Worm (Caenorhabditis elegans) whole organism, L4 larva: Measurements from ENCODE around the gene F07H5.13.

ENCODE experiments used
- F26F4.8 ChIP-seq: fragments of 200-800 bp; sonication (Bioruptor generic); conservative IDR thresholded peaks from 2 replicates; pipeline ENCODE4 v1.3.6; 2022; ENCODE audit warnings: missing genetic modification characterization, missing compliant biosample characterization
- F49E8.2 ChIP-seq: sonication (generic microtip); optimal IDR thresholded peaks from 2 replicates; lab custom pipeline; 2016; ENCODE audit warnings: missing compliant biosample characterization, mild to moderate bottlenecking, missing genetic modification characterization, borderline replicate concordance
- Y48G9A.11 ChIP-seq: fragments of 200-800 bp; sonication (Bioruptor generic); IDR thresholded peaks from 2 replicates; pipeline ENCODE4 v1.3.6; 2022; ENCODE audit warnings: missing genetic modification reagents, missing genetic modification characterization, missing compliant biosample characterization
- Y5F2A.4 ChIP-seq: fragments of 200-800 bp; sonication (Bioruptor generic); optimal IDR thresholded peaks from 2 replicates; lab custom pipeline; 2018; ENCODE audit warnings: mild to moderate bottlenecking, missing genetic modification characterization, missing compliant biosample characterization
- Y75B8A.6 ChIP-seq: fragments of 200-800 bp; sonication (Bioruptor generic); IDR thresholded peaks from 2 replicates; pipeline ENCODE4 v1.3.6; 2022; ENCODE audit warnings: missing genetic modification reagents, missing genetic modification characterization, missing compliant biosample characterization
- ZK337.2 ChIP-seq: fragments of 200-800 bp; sonication (Bioruptor generic); IDR thresholded peaks from 2 replicates; pipeline ENCODE4 v1.3.6; 2022; ENCODE audit warnings: missing genetic modification reagents, missing genetic modification characterization, missing compliant biosample characterization
- ZK546.5 ChIP-seq, 2 experiments: sonication (generic microtip); optimal IDR thresholded peaks; 2 replicates each; lab custom pipeline; 2017; ENCODE audit warnings: missing biosample characterization in 2 of 2, missing genetic modification characterization in 2 of 2
- aha-1 ChIP-seq: fragments of 150-350 bp; peaks from one replicate; lab custom pipeline; 2014; ENCODE audit warnings: missing biosample characterization, missing genetic modification characterization
- ama-1 ChIP-seq: fragments of 150-350 bp; optimal IDR thresholded peaks from 2 replicates; lab custom pipeline; 2014; ENCODE audit warnings: inconsistent platforms, mixed read lengths
- ceh-32 ChIP-seq: sonication (generic microtip); optimal IDR thresholded peaks from 2 replicates; lab custom pipeline; 2016; ENCODE audit warnings: mild to moderate bottlenecking, missing genetic modification characterization, missing compliant biosample characterization; ENCODE audit not compliant: poor library complexity
- ceh-62 ChIP-seq: sonication (generic microtip); optimal IDR thresholded peaks from 2 replicates; lab custom pipeline; 2017; ENCODE audit warnings: missing biosample characterization, missing genetic modification characterization
- ctbp-1 ChIP-seq: fragments of 200-800 bp; sonication (Bioruptor generic); IDR thresholded peaks from 2 replicates; pipeline ENCODE4 v1.3.6; 2022; ENCODE audit warnings: missing genetic modification reagents, missing genetic modification characterization, missing compliant biosample characterization
- daf-16 ChIP-seq, 3 experiments: sonication (generic microtip); optimal IDR thresholded peaks; 2 replicates each; lab custom pipeline; 2016 to 2017; ENCODE audit warnings: missing genetic modification characterization in 3 of 3, missing genetic modification reagents in 3 of 3, mild to moderate bottlenecking in 2 of 3, missing compliant biosample characterization in 2 of 3, missing biosample characterization in 1 of 3, moderate library complexity in 1 of 3
- dmd-9 ChIP-seq: fragments of 200-800 bp; sonication (Bioruptor generic); IDR thresholded peaks from 2 replicates; pipeline ENCODE4 v1.3.6; 2022; ENCODE audit warnings: missing genetic modification reagents, missing genetic modification characterization, missing compliant biosample characterization
- dve-1 ChIP-seq: sonication (generic microtip); optimal IDR thresholded peaks from 2 replicates; lab custom pipeline; 2017; ENCODE audit warnings: antibody characterized with exemption, mild to moderate bottlenecking, missing genetic modification characterization, missing compliant biosample characterization; ENCODE audit not compliant: insufficient read depth
- gei-8 ChIP-seq: fragments of 200-800 bp; sonication (Bioruptor generic); optimal IDR thresholded peaks from 2 replicates; lab custom pipeline; 2018; ENCODE audit warnings: mild to moderate bottlenecking, missing genetic modification characterization, missing compliant biosample characterization
- hif-1 ChIP-seq, 2 experiments: sonication (generic microtip); optimal IDR thresholded peaks; 2 replicates each; lab custom pipeline; 2016 to 2017; ENCODE audit warnings: missing compliant biosample characterization in 2 of 2, missing genetic modification characterization in 2 of 2, missing genetic modification reagents in 2 of 2, missing genotype in 2 of 2, mild to moderate bottlenecking in 1 of 2
- hlh-30 ChIP-seq: sonication (generic microtip); optimal IDR thresholded peaks from 2 replicates; lab custom pipeline; 2017; ENCODE audit warnings: antibody characterized with exemption, mild to moderate bottlenecking, missing genetic modification characterization, missing compliant biosample characterization; ENCODE audit not compliant: insufficient read depth
- lim-7 ChIP-seq: fragments of 200-800 bp; sonication (Bioruptor generic); IDR thresholded peaks from 2 replicates; pipeline ENCODE4 v1.3.6; 2022; ENCODE audit warnings: missing genetic modification characterization, missing compliant biosample characterization
- lin-13 ChIP-seq: fragments of 150-350 bp; optimal IDR thresholded peaks from 2 replicates; lab custom pipeline; 2014; ENCODE audit warnings: missing biosample characterization, missing genetic modification reagents, missing genetic modification characterization
- lsy-2 ChIP-seq, 2 experiments: fragments of 150-350 bp in 1 of 2; sonication (generic microtip) in 1 of 2; optimal IDR thresholded peaks; 2 replicates each; lab custom pipeline; 2014 to 2017; ENCODE audit warnings: missing biosample characterization in 2 of 2, missing genetic modification characterization in 2 of 2
- madf-5 ChIP-seq, 2 experiments: fragments of 200-800 bp; sonication (Bioruptor generic); IDR thresholded peaks; 2 replicates each; pipeline ENCODE4 v1.3.6; 2022; ENCODE audit warnings: missing compliant biosample characterization in 2 of 2, missing genetic modification characterization in 2 of 2
- madf-9 ChIP-seq: fragments of 200-800 bp; sonication (Bioruptor generic); conservative IDR thresholded peaks from 2 replicates; pipeline ENCODE4 v1.3.6; 2022; ENCODE audit warnings: missing genetic modification reagents, missing genetic modification characterization, missing compliant biosample characterization
- mes-2 ChIP-seq: sonication (generic microtip); optimal IDR thresholded peaks from 2 replicates; lab custom pipeline; 2016; ENCODE audit warnings: missing genotype, mild to moderate bottlenecking, missing genetic modification characterization, missing compliant biosample characterization; ENCODE audit not compliant: poor library complexity, severe bottlenecking
- mxl-2 ChIP-seq: fragments of 200-800 bp; sonication (Bioruptor generic); conservative IDR thresholded peaks from 2 replicates; pipeline ENCODE4 v1.3.6; 2022; ENCODE audit warnings: missing genetic modification reagents, missing genetic modification characterization, missing compliant biosample characterization
- nhr-10 ChIP-seq: fragments of 150-350 bp; optimal IDR thresholded peaks from 2 replicates; lab custom pipeline; 2014; ENCODE audit warnings: missing biosample characterization, missing genetic modification characterization
- nhr-102 ChIP-seq: sonication (generic microtip); optimal IDR thresholded peaks from 2 replicates; lab custom pipeline; 2016; ENCODE audit warnings: mild to moderate bottlenecking, missing genetic modification characterization, moderate library complexity, missing compliant biosample characterization
- nhr-11 ChIP-seq: fragments of 150-350 bp; optimal IDR thresholded peaks from 2 replicates; lab custom pipeline; 2014; ENCODE audit warnings: missing biosample characterization, missing genetic modification characterization
- nhr-25 ChIP-seq: sonication (generic microtip); optimal IDR thresholded peaks from 2 replicates; lab custom pipeline; 2017; ENCODE audit warnings: missing genetic modification characterization, mild to moderate bottlenecking, missing compliant biosample characterization, antibody characterized with exemption, moderate library complexity, borderline replicate concordance; ENCODE audit not compliant: insufficient read depth
- nhr-41 ChIP-seq: fragments of 200-800 bp; sonication (Bioruptor generic); IDR thresholded peaks from 2 replicates; pipeline ENCODE4 v1.3.6; 2022; ENCODE audit warnings: missing genetic modification reagents, missing genetic modification characterization, missing compliant biosample characterization
- nhr-48 ChIP-seq: sonication (generic microtip); optimal IDR thresholded peaks from 2 replicates; lab custom pipeline; 2016; ENCODE audit warnings: mild to moderate bottlenecking, missing genetic modification characterization, missing compliant biosample characterization
- nhr-77 ChIP-seq: fragments of 150-350 bp; optimal IDR thresholded peaks from 2 replicates; lab custom pipeline; 2014; ENCODE audit warnings: missing biosample characterization, missing genetic modification characterization
- pqm-1 ChIP-seq: sonication (generic microtip); optimal IDR thresholded peaks from 2 replicates; lab custom pipeline; 2017; ENCODE audit warnings: missing biosample characterization, missing genetic modification characterization
- sdz-12 ChIP-seq: fragments of 200-800 bp; sonication (Bioruptor generic); optimal IDR thresholded peaks from 2 replicates; lab custom pipeline; 2018; ENCODE audit warnings: mild to moderate bottlenecking, missing genetic modification characterization, missing compliant biosample characterization
- unc-130 ChIP-seq: sonication (generic microtip); optimal IDR thresholded peaks from 2 replicates; lab custom pipeline; 2016; ENCODE audit warnings: missing genetic modification reagents, missing genetic modification characterization, missing compliant biosample characterization
- unc-39 ChIP-seq: sonication (generic microtip); optimal IDR thresholded peaks from 2 replicates; lab custom pipeline; 2017; ENCODE audit warnings: missing biosample characterization, missing genetic modification characterization
- unc-62 ChIP-seq, 3 experiments: fragments of 150-350 bp in 1 of 3; sonication (generic microtip); optimal IDR thresholded peaks in 2 of 3; peaks in 1 of 3; 1 replicate in 1 of 3; 2 replicates in 2 of 3; lab custom pipeline; 2014 to 2017; ENCODE audit warnings: missing biosample characterization in 3 of 3, missing genetic modification characterization in 3 of 3, missing genetic modification reagents in 3 of 3, missing genotype in 1 of 3
- vab-7 ChIP-seq: fragments of 200-800 bp; sonication (Bioruptor generic); IDR thresholded peaks from 2 replicates; pipeline ENCODE4 v1.3.6; 2022; ENCODE audit warnings: missing genetic modification reagents, missing genetic modification characterization, missing compliant biosample characterization
- zfp-3 ChIP-seq: fragments of 200-800 bp; sonication (Bioruptor generic); conservative IDR thresholded peaks from 2 replicates; pipeline ENCODE4 v1.3.6; 2022; ENCODE audit warnings: missing genetic modification reagents, missing genetic modification characterization, missing compliant biosample characterization
- ztf-11 ChIP-seq: fragments of 150-350 bp; optimal IDR thresholded peaks from 2 replicates; lab custom pipeline; 2014; ENCODE audit warnings: missing biosample characterization, missing genetic modification characterization

The F07H5.13 gene

DNA sequence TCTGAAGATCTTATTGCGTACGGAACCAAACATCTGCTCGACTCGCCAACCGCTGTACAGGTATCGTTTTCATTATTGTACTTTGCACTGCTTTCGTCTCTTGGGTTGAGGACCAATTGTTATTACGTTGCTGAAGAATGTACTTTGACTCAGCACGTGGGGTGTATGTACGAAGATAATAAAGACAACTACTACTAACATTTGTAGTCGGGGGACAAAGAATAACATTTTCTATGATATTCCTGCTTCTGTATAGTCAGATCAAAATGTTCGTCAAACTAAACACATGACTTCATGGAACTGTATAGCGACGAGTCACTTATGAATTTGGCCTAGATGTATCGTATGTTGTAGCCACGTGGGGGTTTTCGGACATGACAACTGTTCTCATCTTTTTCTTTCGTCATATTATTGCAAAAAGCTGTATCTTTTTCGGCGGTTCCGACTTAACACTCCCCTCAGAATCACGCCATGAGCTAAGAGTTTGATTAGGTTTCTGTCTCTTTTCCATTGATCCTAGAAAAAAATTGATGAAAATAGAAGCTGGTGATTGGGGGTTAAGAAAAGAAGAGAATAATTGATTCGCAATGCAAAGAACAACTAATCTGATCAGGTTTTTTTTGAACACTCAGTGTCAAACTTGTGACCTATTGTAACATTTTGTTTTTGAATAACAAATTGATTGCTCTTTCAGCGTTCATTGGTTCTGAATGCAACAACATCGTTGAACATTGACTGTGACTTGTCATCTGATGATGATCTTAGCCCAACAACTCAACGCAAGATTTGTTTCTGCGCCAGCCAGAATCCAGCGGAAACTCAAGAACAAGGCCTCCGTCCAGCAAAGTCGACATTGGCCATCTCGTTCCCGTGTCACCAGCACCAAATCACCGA is 45.6 kb upstream of the F07H5.13 start (continued):
- TF ChIP-seq nhr-11 (tag; lab: Kevin White, UChicago) (peak; percentile 62), F49E8.2 (tag; lab: Kevin White, UChicago) (no peak), Y48G9A.11 (GFP tag; lab: Robert Waterston, UW) (no peak; the same call in 1 of the 2 replicates), zfp-3 (peak; percentile 67), unc-62 (GFP tag; optimal IDR thresholded peaks at IDR 0.05 in 1 of 2; lab: Kevin White, UChicago) (peak in 1 of 2 experiments; percentile 76), unc-62 (tag; optimal IDR thresholded peaks at IDR 0.05; lab: Kevin White, UChicago) (no peak), Y75B8A.6 (GFP tag; lab: Robert Waterston, UW) (0 out of 2 replicates have a peak, but pooled peaks have one; percentile 8), hlh-30 (tag; lab: Kevin White, UChicago) (peak; percentile 26), nhr-25 (peak; percentile 38), nhr-41 (GFP tag; lab: Robert Waterston, UW) (no peak)

- TF ChIP-seq unc-130 (GFP tag; lab: Kevin White, UChicago) (no peak), aha-1 (tag; lab: Kevin White, UChicago) (peak; percentile 90), pqm-1 (tag; lab: Kevin White, UChicago) (no peak), ama-1 (lab: Kevin White, UChicago) (peak; percentile 74), vab-7 (GFP tag; lab: Robert Waterston, UW) (no peak), F26F4.8 (no peak), hlh-30 (tag; lab: Kevin White, UChicago) (peak; percentile 8), daf-16 (GFP tag; optimal IDR thresholded peaks at IDR 0.05; lab: Kevin White, UChicago) (no peak), daf-16 (tag; optimal IDR thresholded peaks at IDR 0.05; lab: Kevin White, UChicago) (peak; percentile 20), nhr-102 (tag; lab: Kevin White, UChicago) (no peak), dmd-9 (GFP tag; lab: Robert Waterston, UW) (no peak), madf-9 (GFP tag; lab: Robert Waterston, UW) (no peak), madf-5 (GFP tag; IDR thresholded peaks at IDR 0.05; lab: Robert Waterston, UW) (no peak), nhr-77 (tag; lab: Kevin White, UChicago) (peak; percentile 34), ctbp-1 (GFP tag; lab: Robert Waterston, UW) (no peak), unc-39 (tag; lab: Kevin White, UChicago) (no peak), ztf-11 (tag; lab: Kevin White, UChicago) (no peak), lsy-2 (tag; optimal IDR thresholded peaks at IDR 0.05; lab: Kevin White, UChicago) (peak in 1 of 2 experiments; percentile 47), mxl-2 (GFP tag; lab: Robert Waterston, UW) (peak; percentile 41), dve-1 (tag; lab: Kevin White, UChicago) (peak; percentile 50), Y5F2A.4 (GFP tag; lab: Kevin White, UChicago) (no peak), nhr-48 (tag; lab: Kevin White, UChicago) (no peak), Y48G9A.11 (GFP tag; lab: Robert Waterston, UW) (0 out of 2 replicates have a peak, but pooled peaks have one; percentile 23), nhr-25 (peak; percentile 4)
Measured at ce11 chrII:8745449-8746297, 44.7 kb upstream of the F07H5.13 start.

DNA sequence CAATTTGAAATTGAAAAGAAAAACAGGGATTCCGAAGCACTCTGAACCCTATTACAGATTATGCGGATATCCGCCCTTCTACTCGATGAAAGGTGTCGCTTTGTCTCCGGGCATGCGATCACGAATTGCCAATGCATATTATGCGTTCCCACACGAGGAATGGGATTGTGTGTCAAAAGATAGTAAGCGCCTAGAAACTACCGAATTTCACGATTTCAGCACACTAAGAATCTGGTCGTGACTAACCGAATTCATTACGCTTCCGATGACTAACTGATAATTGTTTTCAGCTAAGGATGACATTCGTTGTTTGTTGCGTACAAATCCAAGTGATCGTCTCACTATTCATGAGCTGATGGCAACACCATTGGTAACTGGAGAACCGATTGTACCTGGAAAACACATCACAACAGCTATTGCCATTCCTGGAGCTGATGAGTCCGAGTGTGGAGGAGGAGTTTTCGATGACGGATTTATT is 44.0 kb upstream of the F07H5.13 start:
- TF ChIP-seq lim-7 (GFP tag; lab: Robert Waterston, UW) (peak; percentile 50; the same call in 1 of the 2 replicates), mes-2 (tag; lab: Kevin White, UChicago) (peak; percentile 32), ZK546.5 (tag; optimal IDR thresholded peaks at IDR 0.05; lab: Kevin White, UChicago) (no peak), ceh-62 (tag; lab: Kevin White, UChicago) (no peak), nhr-102 (tag; lab: Kevin White, UChicago) (no peak), sdz-12 (peak; percentile 74), ZK337.2 (0 out of 2 replicates have a peak, but pooled peaks have one; percentile 1), ceh-32 (tag; lab: Kevin White, UChicago) (no peak), hif-1 (tag; optimal IDR thresholded peaks at IDR 0.05; lab: Kevin White, UChicago) (peak in 1 of 2 experiments; percentile 13), nhr-10 (tag; lab: Kevin White, UChicago) (no peak), F49E8.2 (tag; lab: Kevin White, UChicago) (no peak), lin-13 (GFP tag; lab: Kevin White, UChicago) (no peak), lsy-2 (tag; optimal IDR thresholded peaks at IDR 0.05; lab: Kevin White, UChicago) (no peak), gei-8 (GFP tag; lab: Kevin White, UChicago) (no peak), aha-1 (tag; lab: Kevin White, UChicago) (peak; percentile 55)
